Fruit fly (Drosophila melanogaster) whole organism, embryonic: ENCODE data around the gene Ppat-Dpck.

Experiments
- CG6791 ChIP-seq: fragments of 200-800 bp; sonication (Bioruptor generic); IDR thresholded peaks from 3 replicates; pipeline ENCODE4 v1.3.6; 2022; ENCODE audit warnings: missing biosample characterization, missing genetic modification characterization; ENCODE audit not compliant: partially characterized antibody
- CG7271 ChIP-seq: fragments of 200-800 bp; sonication (Bioruptor generic); optimal IDR thresholded peaks from 2 replicates; lab custom pipeline; 2018; ENCODE audit warnings: missing biosample characterization, mild to moderate bottlenecking, missing genetic modification characterization, moderate library complexity
- crp ChIP-seq, 2 experiments: fragments of 200-800 bp; sonication (Bioruptor generic); optimal IDR thresholded peaks; 2 replicates in 1 of 2; 3 replicates in 1 of 2; lab custom pipeline; 2017; ENCODE audit warnings: missing biosample characterization in 2 of 2, missing genetic modification characterization in 2 of 2, mild to moderate bottlenecking in 1 of 2, moderate library complexity in 1 of 2
- pb ChIP-seq: fragments of 200-800 bp; sonication (Bioruptor generic); optimal IDR thresholded peaks from 3 replicates; lab custom pipeline; 2016; ENCODE audit warnings: missing biosample characterization, missing genetic modification characterization
- tgo ChIP-seq: fragments of 200-800 bp; sonication (Bioruptor generic); IDR thresholded peaks from 3 replicates; pipeline ENCODE4 v1.3.6; 2022; ENCODE audit warnings: missing biosample characterization, missing genetic modification characterization

DNA sequence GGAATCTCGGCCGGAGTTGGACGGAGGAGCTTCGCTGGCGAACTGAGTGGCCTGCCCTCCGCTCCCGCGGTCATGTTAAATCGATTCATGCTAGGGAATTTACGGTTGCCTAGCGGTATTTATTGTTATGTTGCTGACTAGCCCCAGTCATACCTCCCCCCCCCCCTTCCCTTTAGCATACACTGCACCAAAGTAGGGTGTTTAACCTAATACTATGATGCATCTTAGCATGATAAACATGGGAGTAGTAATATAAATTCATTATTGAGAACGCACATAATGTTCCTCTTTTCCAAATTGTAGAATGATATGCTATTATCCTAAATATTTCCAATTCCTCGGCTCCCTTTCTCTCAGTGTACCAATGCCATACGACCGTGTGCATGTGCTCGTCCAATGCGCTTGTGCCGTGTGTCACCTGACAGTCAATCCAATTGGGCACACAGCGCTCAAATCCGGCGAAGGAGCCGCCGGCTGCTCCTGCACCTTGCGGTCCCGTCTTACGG is 28.0 kb upstream of the Ppat-Dpck start, which contains the start of gene Tektin-C:
- TF ChIP-seq pb (GFP tag; lab: Kevin White, UChicago) (no peak), crp (GFP tag; optimal IDR thresholded peaks at IDR 0.05; lab: Kevin White, UChicago) (no peak), CG6791 (GFP tag; lab: Robert Waterston, UW) (no peak), tgo (GFP tag; lab: Robert Waterston, UW) (0 out of 3 replicates have a peak, but pooled peaks have one; percentile 27), CG7271 (tag; lab: Kevin White, UChicago) (no peak)
